Worm (Caenorhabditis elegans): ENCODE data around the gene F14D7.2.
"Not testable (repeated sequence)": the region's sequence is repeated elsewhere in the genome, so short reads cannot be mapped to it uniquely, and the experiment has no call there.

F14D7.2 gene

DNA sequence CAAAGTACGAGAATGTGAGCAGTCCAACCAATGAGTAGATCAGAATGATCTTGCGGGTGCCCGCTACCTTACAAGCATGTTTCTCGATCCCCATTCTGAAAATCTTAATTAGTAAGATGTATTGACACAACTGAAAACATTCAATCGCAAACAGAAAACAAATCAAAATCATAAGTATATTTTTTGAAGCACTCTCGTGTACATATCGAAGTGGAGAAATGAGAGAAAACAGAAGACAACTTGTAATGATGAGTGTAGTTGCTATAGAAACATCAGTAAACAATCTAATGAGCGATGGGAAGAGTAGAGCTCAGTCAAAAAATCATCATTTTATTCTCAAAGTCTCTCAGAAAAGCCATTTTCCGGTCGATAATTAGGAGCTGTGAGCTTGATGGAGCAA, 19.2 kb upstream of the F14D7.2 start, which contains the start of gene F14D7.8:
Gene F14D7.8 (minus strand): TSS at position 101 of the 400 bp plus-strand sequence.
- TF ChIP-seq unc-62 (GFP tag; optimal IDR thresholded peaks at IDR 0.05) (no peak), cnd-1 (tag; optimal IDR thresholded peaks at IDR 0.05) (no peak), nhr-12 (tag; optimal IDR thresholded peaks at IDR 0.05) (no peak), nhr-76 (tag; optimal IDR thresholded peaks at IDR 0.05) (no peak), flh-1 (GFP tag; optimal IDR thresholded peaks at IDR 0.05) (no peak), sptf-1 (tag; optimal IDR thresholded peaks at IDR 0.05) (no peak), lsy-2 (tag; optimal IDR thresholded peaks at IDR 0.05) (no peak), M03D4.4 (tag; optimal IDR thresholded peaks at IDR 0.05) (no peak), elt-1 (tag; optimal IDR thresholded peaks at IDR 0.05; ENCODE audit: borderline replicate concordance, insufficient read depth) (no peak), ham-2 (GFP tag; optimal IDR thresholded peaks at IDR 0.05) (no peak), unc-120 (tag; optimal IDR thresholded peaks at IDR 0.05; ENCODE audit: poor library complexity, severe bottlenecking) (no peak), ztf-11 (tag; optimal IDR thresholded peaks at IDR 0.05) (no peak), snpc-4 (tag; optimal IDR thresholded peaks at IDR 0.05) (no peak)

DNA sequence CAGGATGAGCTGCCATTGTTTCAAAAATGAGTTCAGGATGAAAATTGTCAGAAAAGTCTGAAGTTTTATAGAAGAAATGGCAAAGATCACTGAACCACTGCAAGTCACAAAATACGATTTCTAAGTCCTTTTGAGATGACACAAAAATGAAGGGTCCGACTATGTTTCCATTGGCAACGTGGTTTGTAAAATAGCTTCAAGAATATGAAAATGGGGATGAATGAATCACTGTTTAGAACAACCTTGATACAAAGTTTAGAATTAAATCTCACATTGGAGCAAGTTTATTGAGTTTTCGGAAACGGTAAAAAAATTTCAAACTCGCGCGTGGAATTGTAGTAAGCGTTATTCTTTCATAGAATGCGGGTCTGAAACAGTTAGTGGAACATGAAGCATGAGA, 17.6 kb upstream of the F14D7.2 start, which contains the start of gene ddn-3:
Gene ddn-3 (minus strand): TSS at position 101 of the 400 bp plus-strand sequence.
- TF ChIP-seq nhr-237 (tag; optimal IDR thresholded peaks at IDR 0.05) (no peak), ceh-43 (GFP tag; optimal IDR thresholded peaks at IDR 0.05) (no peak), elt-3 (tag; optimal IDR thresholded peaks at IDR 0.05) (no peak), nhr-76 (tag; optimal IDR thresholded peaks at IDR 0.05) (no peak), sptf-1 (tag; optimal IDR thresholded peaks at IDR 0.05) (no peak), pha-4 (tag; optimal IDR thresholded peaks at IDR 0.05) (no peak), nhr-28 (tag; optimal IDR thresholded peaks at IDR 0.05) (no peak), ham-2 (GFP tag; optimal IDR thresholded peaks at IDR 0.05) (no peak), ces-1 (GFP tag; optimal IDR thresholded peaks at IDR 0.05) (no peak), ceh-39 (tag; optimal IDR thresholded peaks at IDR 0.05) (no peak), ceh-83 (GFP tag; optimal IDR thresholded peaks at IDR 0.05) (no peak), sem-2 (GFP tag; optimal IDR thresholded peaks at IDR 0.05) (no peak)

DNA sequence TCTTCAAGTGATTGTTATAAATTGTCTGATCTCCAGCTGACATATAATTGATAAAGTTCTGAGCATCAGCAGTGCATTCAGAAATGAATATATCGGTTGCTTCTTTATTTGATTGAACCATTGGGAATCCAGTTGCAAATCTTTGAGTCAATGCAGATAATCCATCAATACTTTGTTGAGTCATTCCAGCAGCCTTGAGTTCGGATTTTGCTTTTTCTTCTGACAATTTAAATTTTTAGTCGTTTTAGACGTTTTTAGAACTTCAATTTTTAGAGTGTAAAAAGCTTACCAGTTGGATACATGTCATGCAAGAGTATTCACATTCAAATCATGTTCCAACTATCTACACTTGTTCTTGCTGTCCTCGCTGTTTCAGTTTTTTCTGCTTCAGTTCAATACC, 16.1 kb upstream of the F14D7.2 start, which contains the start of gene F14D7.14:
Gene F14D7.14 (plus strand): TSS at position 301 of the 400 bp plus-strand sequence.
- TF ChIP-seq tbx-8 (GFP tag; optimal IDR thresholded peaks at IDR 0.05); elt-1 (tag; optimal IDR thresholded peaks at IDR 0.05; ENCODE audit: borderline replicate concordance, insufficient read depth); zip-8 (tag; optimal IDR thresholded peaks at IDR 0.05): not testable (repeated sequence)

DNA sequence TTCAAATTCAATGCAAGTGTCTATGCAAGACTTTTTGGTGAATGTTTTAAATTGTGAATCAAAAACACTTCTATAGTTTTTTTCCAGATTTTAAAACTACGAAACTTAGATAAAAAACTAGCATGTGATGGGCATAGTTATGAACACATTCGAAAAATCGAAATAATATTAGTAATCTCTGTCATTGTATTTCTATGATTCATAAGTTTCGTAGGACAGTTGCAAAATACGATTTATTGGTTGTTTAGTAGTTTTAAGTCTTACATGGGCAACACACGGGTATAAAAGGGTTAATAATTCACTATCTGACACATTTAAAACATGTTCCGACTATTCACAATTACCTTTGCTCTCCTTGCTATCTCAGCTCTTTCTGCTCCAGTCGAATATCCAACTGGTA, 14.6 kb upstream of the F14D7.2 start, which contains the start of gene spig-5:
Gene spig-5 (plus strand): TSS at position 301 of the 400 bp plus-strand sequence.
- TF ChIP-seq blmp-1 (tag; optimal IDR thresholded peaks at IDR 0.05); flh-1 (GFP tag; optimal IDR thresholded peaks at IDR 0.05); ces-1 (GFP tag; optimal IDR thresholded peaks at IDR 0.05): not testable (repeated sequence)

DNA sequence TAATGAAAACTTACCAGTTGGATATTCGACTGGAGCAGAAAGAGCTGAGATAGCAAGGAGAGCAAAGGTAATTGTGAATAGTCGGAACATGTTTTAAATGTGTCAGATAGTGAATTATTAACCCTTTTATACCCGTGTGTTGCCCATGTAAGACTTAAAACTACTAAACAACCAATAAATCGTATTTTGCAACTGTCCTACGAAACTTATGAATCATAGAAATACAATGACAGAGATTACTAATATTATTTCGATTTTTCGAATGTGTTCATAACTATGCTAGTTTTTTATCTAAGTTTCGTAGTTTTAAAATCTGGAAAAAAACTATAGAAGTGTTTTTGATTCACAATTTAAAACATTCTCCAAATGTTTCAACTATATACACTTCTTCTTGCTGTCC, 13.3 kb upstream of the F14D7.2 start, which contains the start of gene spig-4:
Gene spig-4 (minus strand): TSS at position 101 of the 400 bp plus-strand sequence.
- not testable (repeated sequence) for TF ChIP-seq lsy-2 (tag; optimal IDR thresholded peaks at IDR 0.05); unc-120 (tag; optimal IDR thresholded peaks at IDR 0.05; ENCODE audit: poor library complexity, severe bottlenecking); lin-32 (GFP tag; optimal IDR thresholded peaks at IDR 0.05)

DNA sequence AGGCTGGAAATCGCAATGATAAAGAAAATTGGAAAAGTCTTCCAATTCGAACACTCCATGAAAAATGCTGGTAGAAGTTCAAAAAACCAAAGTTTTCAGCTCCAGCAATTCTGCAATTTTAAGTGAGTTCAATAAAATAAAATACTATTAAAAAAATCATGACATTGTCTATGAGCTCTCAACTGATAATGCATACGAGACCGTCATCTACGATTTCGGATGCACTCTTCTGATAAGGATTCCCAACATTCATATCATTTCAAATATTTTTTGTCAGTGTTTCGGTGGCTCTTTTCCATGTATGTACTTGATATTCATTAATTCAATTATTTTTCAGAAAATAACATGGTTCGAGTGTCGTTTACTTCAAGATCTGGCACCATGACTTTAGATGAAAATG, 7.6 kb upstream of the F14D7.2 start, which contains the start of gene F14D7.6:
Gene F14D7.6 (plus strand): TSS at position 338 of the 400 bp plus-strand sequence.
- no peak for TF ChIP-seq nhr-28 (tag; optimal IDR thresholded peaks at IDR 0.05)
- TF ChIP-seq hlh-1 (tag; optimal IDR thresholded peaks at IDR 0.05) = no peak
- no peak for TF ChIP-seq mls-2 (tag; optimal IDR thresholded peaks at IDR 0.05)
- no peak for TF ChIP-seq tbx-8 (GFP tag; optimal IDR thresholded peaks at IDR 0.05)
- TF ChIP-seq drap-1 (GFP tag; optimal IDR thresholded peaks at IDR 0.05) = no peak
- TF ChIP-seq lsy-2 (tag; optimal IDR thresholded peaks at IDR 0.05) = no peak
- TF ChIP-seq lin-13 (tag; optimal IDR thresholded peaks at IDR 0.05) = no peak
- no peak for TF ChIP-seq flh-1 (GFP tag; optimal IDR thresholded peaks at IDR 0.05)
- TF ChIP-seq elt-3 (tag; optimal IDR thresholded peaks at IDR 0.05) = no peak
- no peak for TF ChIP-seq cnd-1 (tag; optimal IDR thresholded peaks at IDR 0.05)
- no peak for TF ChIP-seq pha-4 (tag; optimal IDR thresholded peaks at IDR 0.05)
- TF ChIP-seq elt-1 (tag; optimal IDR thresholded peaks at IDR 0.05; ENCODE audit: borderline replicate concordance, insufficient read depth) = no peak
- TF ChIP-seq zip-8 (tag; optimal IDR thresholded peaks at IDR 0.05) = no peak
- TF ChIP-seq ces-1 (GFP tag; optimal IDR thresholded peaks at IDR 0.05) = no peak
- no peak for TF ChIP-seq sptf-1 (tag; optimal IDR thresholded peaks at IDR 0.05)
- no peak for TF ChIP-seq unc-39 (tag; optimal IDR thresholded peaks at IDR 0.05)
- TF ChIP-seq nhr-76 (tag; optimal IDR thresholded peaks at IDR 0.05) = no peak
- no peak for TF ChIP-seq blmp-1 (tag; optimal IDR thresholded peaks at IDR 0.05)
- TF ChIP-seq M03D4.4 (tag; optimal IDR thresholded peaks at IDR 0.05) = no peak

Measured in whole organism, mixed stage, embryonic.